Fruit fly (Drosophila melanogaster): ENCODE results near the gene ash2.

The ash2 gene

dm6 chr3R:24649923-24650322 is at the start of gene ash2, which contains the start of gene puf:
ash2 (plus strand) TSS chr3R:24650125.
puf (minus strand) TSS chr3R:24650043.
- TF ChIP-seq Sin3A (optimal IDR thresholded peaks at IDR 0.05), result peak; percentile 74
- TF ChIP-seq row (GFP tag; IDR thresholded peaks at IDR 0.05), result peak; percentile 25; the same call in 1 of the 3 replicates
- TF ChIP-seq CG13287 (GFP tag; IDR thresholded peaks at IDR 0.05; ENCODE audit: partially characterized antibody), result peak; percentile 68
- no peak for TF ChIP-seq Side (GFP tag; optimal IDR thresholded peaks at IDR 0.05)
- peak; percentile 90 for TF ChIP-seq Dref (GFP tag; IDR thresholded peaks at IDR 0.05)
- TF ChIP-seq B-H1 (GFP tag; IDR thresholded peaks at IDR 0.05), result no peak
- TF ChIP-seq Dll (GFP tag; IDR thresholded peaks at IDR 0.05; ENCODE audit: partially characterized antibody), result peak; percentile 55; the same call in 3 of the 4 replicates
- TF ChIP-seq Rfx (GFP tag; IDR thresholded peaks at IDR 0.05), result peak; percentile 51
- no peak for TF ChIP-seq sens (GFP tag)
- peak; percentile 21 for TF ChIP-seq Max (GFP tag; optimal IDR thresholded peaks at IDR 0.05)
- TF ChIP-seq CG7963 (GFP tag; IDR thresholded peaks at IDR 0.05; ENCODE audit: partially characterized antibody), result peak; percentile 55; the same call in 1 of the 3 replicates
- peak; percentile 73 for TF ChIP-seq CG15514 (GFP tag; optimal IDR thresholded peaks at IDR 0.05)
- TF ChIP-seq Dp (GFP tag; optimal IDR thresholded peaks at IDR 0.05), result peak; percentile 52
- TF ChIP-seq gfzf (GFP tag; optimal IDR thresholded peaks at IDR 0.05), result peak; percentile 82
- peak; percentile 86 for TF ChIP-seq CG2116 (GFP tag; optimal IDR thresholded peaks at IDR 0.05)
- TF ChIP-seq jumu (GFP tag; optimal IDR thresholded peaks at IDR 0.05), result no peak
- TF ChIP-seq Elba2 (GFP tag; optimal IDR thresholded peaks at IDR 0.05), result peak; percentile 34
- peak; percentile 91 for TF ChIP-seq CG34422 (GFP tag; IDR thresholded peaks at IDR 0.05)
- no peak for TF ChIP-seq CG17568 (GFP tag; optimal IDR thresholded peaks at IDR 0.05)
- peak; percentile 65 for TF ChIP-seq Sry-δ (GFP tag; optimal IDR thresholded peaks at IDR 0.05)
- TF ChIP-seq phol (tag; optimal IDR thresholded peaks at IDR 0.05), result peak; percentile 31
- peak in 1 of 2 experiments; percentile 73 for TF ChIP-seq crp (GFP tag; optimal IDR thresholded peaks at IDR 0.05)
- TF ChIP-seq tio (GFP tag; optimal IDR thresholded peaks at IDR 0.05), result no peak
- TF ChIP-seq MBD-R2 (GFP tag; IDR thresholded peaks at IDR 0.05), result peak; percentile 96
- TF ChIP-seq amos (GFP tag; IDR thresholded peaks at IDR 0.05; ENCODE audit: partially characterized antibody), result peak; percentile 57
- peak in 1 of 3 experiments; percentile 25 for TF ChIP-seq Stat92E (GFP tag; optimal IDR thresholded peaks at IDR 0.05)
- no peak for TF ChIP-seq grau (tag; optimal IDR thresholded peaks at IDR 0.05)
- peak; percentile 53 for TF ChIP-seq CG3847 (GFP tag; IDR thresholded peaks at IDR 0.05)
- TF ChIP-seq Lhr (GFP tag; optimal IDR thresholded peaks at IDR 0.05), result no peak
- peak; percentile 83 for TF ChIP-seq YL-1 (GFP tag; optimal IDR thresholded peaks at IDR 0.05)
- no peak for TF ChIP-seq CG9817 (tag; optimal IDR thresholded peaks at IDR 0.05)
- peak; percentile 63 for TF ChIP-seq CG42726 (GFP tag; IDR thresholded peaks at IDR 0.05; ENCODE audit: partially characterized antibody)
- TF ChIP-seq knrl (GFP tag; IDR thresholded peaks at IDR 0.05; ENCODE audit: partially characterized antibody), result peak; percentile 43; the same call in 2 of the 3 replicates
- TF ChIP-seq CG9797 (GFP tag; optimal IDR thresholded peaks at IDR 0.05), result peak; percentile 81
- TF ChIP-seq pzg (GFP tag; optimal IDR thresholded peaks at IDR 0.05), result peak; percentile 93
- TF ChIP-seq Rx (GFP tag; IDR thresholded peaks at IDR 0.05), result no peak
- TF ChIP-seq HmgZ (tag; optimal IDR thresholded peaks at IDR 0.05), result peak; percentile 71
- TF ChIP-seq stwl (tag; optimal IDR thresholded peaks at IDR 0.05), result peak; percentile 92
- TF ChIP-seq Gug (GFP tag; IDR thresholded peaks at IDR 0.05), result peak; percentile 3; the same call in 1 of the 4 replicates
- TF ChIP-seq sna (GFP tag; IDR thresholded peaks at IDR 0.05; ENCODE audit: partially characterized antibody), result peak; percentile 27; the same call in 1 of the 2 replicates
- TF ChIP-seq mld (GFP tag; IDR thresholded peaks at IDR 0.05; ENCODE audit: partially characterized antibody), result 0 out of 3 replicates have a peak, but pooled peaks have one; percentile 43
- TF ChIP-seq crol (GFP tag; IDR thresholded peaks at IDR 0.05), result 0 out of 2 replicates have a peak, but pooled peaks have one; percentile 48
- peak; percentile 46 for TF ChIP-seq Scr (GFP tag; IDR thresholded peaks at IDR 0.05; ENCODE audit: partially characterized antibody)
- TF ChIP-seq Opbp (GFP tag; IDR thresholded peaks at IDR 0.05; ENCODE audit: partially characterized antibody), result peak; percentile 69
- TF ChIP-seq CG11398 (GFP tag; optimal IDR thresholded peaks at IDR 0.05), result no peak
- peak; percentile 70 for TF ChIP-seq Bgb (GFP tag; IDR thresholded peaks at IDR 0.05; ENCODE audit: partially characterized antibody)
- no peak for TF ChIP-seq fd3F (GFP tag; optimal IDR thresholded peaks at IDR 0.05)
- no peak for TF ChIP-seq CG1529 (GFP tag; optimal IDR thresholded peaks at IDR 0.05)
- peak; percentile 44 for TF ChIP-seq CG17186 (GFP tag; optimal IDR thresholded peaks at IDR 0.05)
